Worm (Caenorhabditis elegans) whole organism, midembryonic: ENCODE data around the gene T04G9.4.

Experiments
- T22C8.4 ChIP-seq: fragments of 200-800 bp; sonication (Bioruptor generic); IDR thresholded peaks from 2 replicates; pipeline ENCODE4 v1.3.6; 2022; ENCODE audit warnings: missing genetic modification characterization, missing compliant biosample characterization
- cog-1 ChIP-seq: sonication (generic microtip); optimal IDR thresholded peaks from 2 replicates; lab custom pipeline; 2016; ENCODE audit warnings: missing genetic modification characterization, missing compliant biosample characterization
- flt-1 ChIP-seq: fragments of 200-800 bp; sonication (Bioruptor generic); IDR thresholded peaks from 2 replicates; pipeline ENCODE4 v1.3.6; 2022; ENCODE audit warnings: missing genetic modification characterization, missing compliant biosample characterization
- klf-2 ChIP-seq: fragments of 200-800 bp; sonication (Bioruptor generic); conservative IDR thresholded peaks from 2 replicates; pipeline ENCODE4 v1.3.6; 2022; ENCODE audit warnings: missing genetic modification reagents, missing genetic modification characterization, missing compliant biosample characterization
- med-1 ChIP-seq: sonication (generic microtip); optimal IDR thresholded peaks from 2 replicates; lab custom pipeline; 2017; ENCODE audit warnings: missing genetic modification characterization, mild to moderate bottlenecking, missing compliant biosample characterization, antibody characterized with exemption, missing genetic modification reagents; ENCODE audit not compliant: insufficient read depth
- ref-1 ChIP-seq: fragments of 200-800 bp; sonication (Bioruptor generic); conservative IDR thresholded peaks from 2 replicates; pipeline ENCODE4 v1.3.6; 2022; ENCODE audit warnings: missing genetic modification reagents, missing genetic modification characterization, missing compliant biosample characterization
- tab-1 ChIP-seq: fragments of 200-800 bp; sonication (Bioruptor generic); IDR thresholded peaks from 2 replicates; pipeline ENCODE4 v1.3.6; 2022; ENCODE audit warnings: missing genetic modification characterization, missing compliant biosample characterization
- ztf-23 ChIP-seq: fragments of 200-800 bp; sonication (Bioruptor generic); IDR thresholded peaks from 2 replicates; pipeline ENCODE4 v1.3.6; 2022; ENCODE audit warnings: missing genetic modification reagents, missing genetic modification characterization, missing compliant biosample characterization
- ztf-29 ChIP-seq: fragments of 200-800 bp; sonication (Bioruptor generic); IDR thresholded peaks from 2 replicates; pipeline ENCODE4 v1.3.6; 2022; ENCODE audit warnings: missing genetic modification reagents, missing genetic modification characterization, missing compliant biosample characterization

T04G9.4 gene

ce11 chrX:768061-768646 lies 4.1 kb upstream of the T04G9.4 start, which contains the start of the genes trap-2 and ile-2:
trap-2 (minus strand) TSS chrX:768069.
ile-2 (plus strand) TSS chrX:768596.
- TF ChIP-seq klf-2 (GFP tag; lab: Robert Waterston, UW) (no peak), cog-1 (peak; percentile 92), flt-1 (GFP tag; lab: Robert Waterston, UW) (peak; percentile 80), ztf-23 (GFP tag; lab: Robert Waterston, UW) (peak; percentile 80), ztf-29 (GFP tag; lab: Robert Waterston, UW) (no peak), tab-1 (peak; percentile 71)

DNA sequence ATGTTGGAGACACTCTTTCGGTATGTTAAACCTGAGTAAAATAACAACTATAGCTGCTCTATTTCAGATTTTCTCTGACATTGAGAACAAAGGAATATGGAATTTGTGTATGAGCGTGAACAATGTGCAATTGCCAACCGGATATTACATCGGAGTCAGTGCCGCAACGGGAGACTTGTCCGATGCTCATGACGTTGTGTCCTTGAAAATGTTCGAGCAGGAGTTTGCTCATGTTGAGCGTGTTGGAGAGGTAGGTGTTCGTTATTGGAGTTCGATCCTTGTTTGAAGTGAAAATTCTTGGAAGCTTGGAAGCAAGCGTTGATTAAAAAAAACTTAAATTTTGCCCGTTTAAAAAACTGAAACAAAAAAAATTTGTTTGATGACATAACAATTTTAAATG lies 2.7 kb upstream of the T04G9.4 start:
- TF ChIP-seq T22C8.4 (GFP tag; lab: Robert Waterston, UW) (no peak), cog-1 (no peak), tab-1 (no peak), klf-2 (GFP tag; lab: Robert Waterston, UW) (no peak), med-1 (GFP tag; lab: Kevin White, UChicago) (no peak), flt-1 (GFP tag; lab: Robert Waterston, UW) (no peak), ref-1 (GFP tag; lab: Robert Waterston, UW) (no peak), ztf-29 (GFP tag; lab: Robert Waterston, UW) (no peak), ztf-23 (GFP tag; lab: Robert Waterston, UW) (no peak)

DNA sequence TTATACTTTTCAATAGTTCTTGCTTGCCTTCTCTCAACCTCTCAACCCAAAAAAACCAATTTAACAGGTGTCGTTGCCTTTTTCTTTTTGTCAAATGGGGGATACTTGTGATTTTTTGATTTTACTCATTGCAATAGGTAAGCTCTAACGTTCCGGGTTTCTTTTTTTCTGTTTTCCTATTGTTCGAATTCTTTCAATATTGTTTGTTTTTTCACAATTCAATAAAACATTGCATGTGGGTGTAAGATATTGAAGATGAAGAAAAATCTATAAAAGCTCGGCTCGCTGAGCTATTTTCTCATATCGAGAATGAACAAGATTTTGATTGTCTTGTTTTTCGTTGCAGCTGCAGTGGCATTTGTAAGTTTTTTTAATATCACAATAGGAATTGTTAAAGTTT lies 1.7 kb upstream of the T04G9.4 start, which contains the start of gene T04G9.7:
T04G9.7 (plus strand) TSS at position 301 of the 400 bp plus-strand sequence.
- TF ChIP-seq med-1 (GFP tag; lab: Kevin White, UChicago) = no peak
- no peak for TF ChIP-seq ztf-23 (GFP tag; lab: Robert Waterston, UW)
- no peak for TF ChIP-seq ztf-29 (GFP tag; lab: Robert Waterston, UW)
- TF ChIP-seq cog-1 = no peak
- no peak for TF ChIP-seq flt-1 (GFP tag; lab: Robert Waterston, UW)
- no peak for TF ChIP-seq tab-1
- no peak for TF ChIP-seq T22C8.4 (GFP tag; lab: Robert Waterston, UW)
- no peak for TF ChIP-seq ref-1 (GFP tag; lab: Robert Waterston, UW)
- no peak for TF ChIP-seq klf-2 (GFP tag; lab: Robert Waterston, UW)

DNA sequence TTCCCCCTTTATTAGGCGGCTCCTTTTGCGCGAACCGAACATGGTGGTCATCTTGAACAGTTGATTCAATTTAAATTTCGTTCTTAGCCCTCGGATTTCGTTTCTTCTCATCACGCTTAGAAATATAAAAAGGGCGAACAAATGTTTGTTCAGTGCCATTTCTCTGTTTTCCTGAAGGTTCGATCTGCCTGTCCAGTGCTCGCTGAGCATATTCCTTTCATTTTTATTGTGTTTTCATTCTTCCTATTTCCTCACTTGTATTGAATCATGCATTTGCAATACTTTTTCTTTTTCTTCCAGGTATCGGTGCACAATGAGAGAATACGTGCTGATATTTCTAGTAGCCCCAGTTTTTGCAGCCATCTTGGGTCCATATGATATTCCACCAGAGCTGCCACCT lies 5.1 kb downstream of the T04G9.4 start, which contains the start of gene nas-15:
nas-15 (plus strand) TSS at position 301 of the 400 bp plus-strand sequence.
- TF ChIP-seq ztf-23 (GFP tag; lab: Robert Waterston, UW) (no peak), klf-2 (GFP tag; lab: Robert Waterston, UW) (no peak), flt-1 (GFP tag; lab: Robert Waterston, UW) (no peak), ztf-29 (GFP tag; lab: Robert Waterston, UW) (no peak), tab-1 (no peak), T22C8.4 (GFP tag; lab: Robert Waterston, UW) (no peak), cog-1 (no peak), ref-1 (GFP tag; lab: Robert Waterston, UW) (no peak), med-1 (GFP tag; lab: Kevin White, UChicago) (no peak)

ce11 chrX:779259-779658 lies 7.0 kb downstream of the T04G9.4 start:
- TF ChIP-seq ztf-29 (GFP tag; lab: Robert Waterston, UW) (no peak), tab-1 (no peak), med-1 (GFP tag; lab: Kevin White, UChicago) (no peak), ztf-23 (GFP tag; lab: Robert Waterston, UW) (no peak), ref-1 (GFP tag; lab: Robert Waterston, UW) (no peak), klf-2 (GFP tag; lab: Robert Waterston, UW) (no peak), T22C8.4 (GFP tag; lab: Robert Waterston, UW) (no peak)

DNA sequence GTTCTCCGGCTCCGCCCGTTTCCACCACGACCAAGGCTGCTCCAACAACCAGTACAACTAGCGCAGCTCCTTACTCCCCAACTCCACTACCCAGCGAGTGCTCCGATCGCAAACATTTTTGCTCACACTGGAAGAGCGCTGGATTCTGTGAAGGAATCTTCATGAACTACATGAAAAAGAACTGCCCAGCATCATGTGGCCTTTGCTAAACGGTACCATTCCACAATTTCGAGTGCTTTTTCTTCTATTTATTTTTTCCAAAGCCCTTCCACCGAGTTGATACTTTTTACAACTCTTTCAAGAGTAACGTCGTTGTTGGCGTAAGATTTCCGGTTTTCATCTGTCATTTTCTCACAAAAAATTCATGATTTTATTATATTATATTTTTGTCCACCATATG lies 7.8 kb downstream of the T04G9.4 start:
- no peak for TF ChIP-seq med-1 (GFP tag; lab: Kevin White, UChicago)
- no peak for TF ChIP-seq ref-1 (GFP tag; lab: Robert Waterston, UW)
- no peak for TF ChIP-seq flt-1 (GFP tag; lab: Robert Waterston, UW)
- no peak for TF ChIP-seq klf-2 (GFP tag; lab: Robert Waterston, UW)
- TF ChIP-seq ztf-29 (GFP tag; lab: Robert Waterston, UW) = no peak
- TF ChIP-seq T22C8.4 (GFP tag; lab: Robert Waterston, UW) = no peak
- TF ChIP-seq tab-1 = no peak
- TF ChIP-seq cog-1 = no peak
- no peak for TF ChIP-seq ztf-23 (GFP tag; lab: Robert Waterston, UW)

DNA sequence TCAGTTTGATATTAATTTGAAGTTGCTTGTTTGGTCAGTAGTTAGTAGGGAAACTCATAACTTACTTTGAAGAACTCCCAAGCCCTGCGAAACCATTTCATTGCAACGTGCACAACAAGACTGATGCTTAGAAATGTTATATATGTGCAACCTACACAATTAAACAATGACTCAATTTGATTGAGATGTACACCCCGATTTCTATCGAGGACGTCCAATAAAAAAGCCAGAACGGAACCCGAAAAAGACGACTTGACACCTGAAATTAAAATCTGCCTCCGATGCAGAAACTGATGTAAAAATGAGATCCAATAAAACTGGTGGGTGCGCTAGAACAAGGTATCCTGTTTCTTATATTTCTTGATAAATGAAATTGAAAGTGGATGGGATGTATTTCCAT lies 12.6 kb downstream of the T04G9.4 start, which contains the start of gene T04G9.6:
T04G9.6 (minus strand) TSS at position 101 of the 400 bp plus-strand sequence.
- TF ChIP-seq tab-1 (no peak), ztf-23 (GFP tag; lab: Robert Waterston, UW) (no peak), klf-2 (GFP tag; lab: Robert Waterston, UW) (no peak), T22C8.4 (GFP tag; lab: Robert Waterston, UW) (no peak)

- TF ChIP-seq ztf-23 (GFP tag; lab: Robert Waterston, UW) (no peak), T22C8.4 (GFP tag; lab: Robert Waterston, UW) (no peak), ref-1 (GFP tag; lab: Robert Waterston, UW) (no peak), tab-1 (no peak), med-1 (GFP tag; lab: Kevin White, UChicago) (no peak), ztf-29 (GFP tag; lab: Robert Waterston, UW) (no peak), cog-1 (no peak), flt-1 (GFP tag; lab: Robert Waterston, UW) (no peak), klf-2 (GFP tag; lab: Robert Waterston, UW) (no peak)
Measured at ce11 chrX:785368-785767, 13.1 kb downstream of the T04G9.4 start.

DNA sequence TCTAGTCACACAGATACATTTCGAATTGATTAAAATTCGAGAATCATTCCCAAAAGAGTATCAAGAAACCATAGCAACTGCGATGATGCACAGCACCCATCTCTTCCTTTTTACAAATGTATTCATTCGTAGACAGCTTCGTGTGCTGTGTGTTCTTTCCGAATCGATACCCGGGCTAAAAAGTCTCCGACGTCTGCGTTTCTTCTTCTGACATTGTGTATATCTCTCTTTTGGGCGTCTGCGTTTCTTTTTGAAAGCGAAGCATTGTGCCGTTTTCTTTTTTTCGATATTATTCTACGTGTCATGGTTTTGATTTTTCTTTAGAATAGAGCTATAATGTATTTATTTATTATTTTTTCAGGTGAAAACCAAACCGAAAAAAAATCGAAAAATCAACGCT lies 15.7 kb downstream of the T04G9.4 start, which contains the start of gene attf-5:
attf-5 (plus strand) TSS at position 362 of the 400 bp plus-strand sequence.
- TF ChIP-seq med-1 (GFP tag; lab: Kevin White, UChicago) (no peak), tab-1 (no peak), T22C8.4 (GFP tag; lab: Robert Waterston, UW) (peak; percentile 80)
